Fruit fly (Drosophila melanogaster) ovary, adult (tissue): ENCODE results near the gene Uggt.

Source experiments
- CG17801 ChIP-seq: fragments of 200-800 bp; optimal IDR thresholded peaks from 2 replicates; lab custom pipeline; 2019; ENCODE audit warnings: missing biosample characterization, mild to moderate bottlenecking, missing genetic modification characterization, moderate library complexity; ENCODE audit not compliant: partially characterized antibody

The Uggt gene

DNA sequence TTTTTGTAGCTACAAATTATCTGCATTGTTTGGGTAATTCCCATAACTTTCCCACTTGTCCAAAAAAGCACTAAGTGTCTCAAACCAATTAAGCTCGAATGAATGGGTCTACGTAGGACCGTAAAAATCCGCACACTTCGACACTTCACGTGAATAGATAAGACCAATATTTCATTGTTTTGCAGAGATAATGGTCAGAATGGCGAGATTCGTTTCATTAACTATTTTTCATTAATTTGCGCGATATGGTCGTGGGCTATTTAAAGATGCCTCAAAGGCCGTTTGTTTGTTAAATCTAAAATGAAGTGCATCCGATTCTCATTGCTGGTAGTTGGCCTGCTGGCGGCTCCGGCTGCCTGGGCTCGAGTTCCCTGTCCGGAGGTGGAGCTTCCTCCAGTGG lies 44.7 kb downstream of the Uggt start, which contains the start of gene CG6839:
Gene CG6839 (plus strand): TSS at position 301 of the 400 bp plus-strand sequence.
- no peak for TF ChIP-seq CG17801 (GFP tag; lab: Kevin White, UChicago)

DNA sequence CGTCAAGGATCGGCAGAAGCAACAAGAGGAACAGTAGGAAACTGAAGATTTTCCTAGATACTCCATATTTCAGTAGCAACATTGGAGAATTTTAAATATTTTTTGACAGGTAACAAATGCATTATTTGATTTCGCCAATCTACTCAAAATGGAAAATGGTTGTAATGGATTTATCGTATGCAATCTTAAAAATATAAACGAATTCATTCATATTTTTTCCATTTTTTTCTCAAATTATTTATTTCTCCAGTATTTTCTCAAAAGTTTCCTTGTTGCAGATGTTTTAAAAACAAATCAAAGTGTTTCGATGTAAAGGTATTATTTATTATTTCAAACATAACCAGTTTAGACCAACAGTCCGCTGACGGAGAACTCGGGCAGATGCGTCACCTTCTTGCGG lies 47.7 kb downstream of the Uggt start, which contains the start of gene CG18223:
Gene CG18223 (minus strand): TSS at position 101 of the 400 bp plus-strand sequence.
- no peak for TF ChIP-seq CG17801 (GFP tag; lab: Kevin White, UChicago)

DNA sequence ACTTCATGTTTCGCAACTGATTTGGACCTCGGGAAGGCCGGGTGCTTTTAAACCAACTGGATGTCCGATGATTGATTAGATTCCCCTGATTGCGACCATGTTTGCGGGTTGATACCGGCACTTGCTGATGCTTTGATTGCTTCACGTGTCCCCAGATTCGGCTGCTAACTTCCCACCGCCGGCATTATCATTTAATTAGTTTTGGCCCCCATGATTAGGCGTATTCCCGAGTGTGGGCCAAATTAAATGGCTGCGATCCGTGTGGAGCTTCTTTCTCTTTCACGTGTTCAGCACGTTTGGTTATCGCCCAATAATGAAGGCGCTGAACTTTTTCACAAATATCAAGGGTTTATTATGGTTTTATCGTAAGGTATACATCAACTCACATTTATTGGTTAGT lies 49.5 kb downstream of the Uggt start, which contains the start of gene CG3819:
Gene CG3819 (minus strand): TSS at position 23 of the 400 bp plus-strand sequence.
- no peak for TF ChIP-seq CG17801 (GFP tag; lab: Kevin White, UChicago)

DNA sequence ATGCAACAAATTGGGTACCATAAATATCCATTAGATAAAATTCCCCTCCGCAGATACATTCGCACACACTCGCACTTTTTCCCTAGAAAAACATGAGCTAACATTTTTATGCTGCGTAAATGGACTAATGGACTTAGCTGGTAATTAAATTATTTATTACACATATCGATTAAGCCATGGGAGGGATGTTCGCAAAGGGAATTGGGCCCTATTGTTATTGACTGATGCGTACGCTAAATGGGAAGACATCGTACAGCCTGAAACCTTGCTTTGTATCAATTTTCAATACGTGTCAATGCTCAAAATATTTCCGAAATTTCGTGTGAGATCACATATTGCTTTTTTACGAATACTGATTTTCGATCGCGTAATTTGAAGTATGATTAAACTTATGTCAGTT lies 52.2 kb downstream of the Uggt start, which contains the start of gene CG43049:
Gene CG43049 (plus strand): TSS at position 301 of the 400 bp plus-strand sequence.
- TF ChIP-seq CG17801 (GFP tag; lab: Kevin White, UChicago), result no peak
